Fruit fly (Drosophila melanogaster) whole organism, adult: ENCODE data around the gene CG8051.
A peak's percentile ranks its signal among the peaks of the same experiment; 100 is the strongest.

Source experiments
- CG11617 ChIP-seq: fragments of 200-800 bp; sonication (Bioruptor generic); optimal IDR thresholded peaks from 2 replicates; lab custom pipeline; 2017; ENCODE audit warnings: mild to moderate bottlenecking, missing biosample characterization, missing genetic modification reagents, missing genetic modification characterization
- CG12768 ChIP-seq: fragments of 200-800 bp; sonication (Bioruptor generic); optimal IDR thresholded peaks from 2 replicates; lab custom pipeline; 2017; ENCODE audit warnings: missing biosample characterization, missing genetic modification characterization, mild to moderate bottlenecking, moderate library complexity, missing genetic modification reagents
- CG14711 ChIP-seq: fragments of 200-800 bp; sonication (Bioruptor generic); optimal IDR thresholded peaks from 2 replicates; lab custom pipeline; 2018; ENCODE audit warnings: missing biosample characterization, mild to moderate bottlenecking, missing genetic modification characterization, moderate library complexity
- CG1620 ChIP-seq: fragments of 200-800 bp; sonication (Bioruptor generic); optimal IDR thresholded peaks from 2 replicates; lab custom pipeline; 2016; ENCODE audit warnings: missing biosample characterization, missing genetic modification characterization
- CG33017 ChIP-seq: fragments of 200-800 bp; sonication (Bioruptor generic); optimal IDR thresholded peaks from 2 replicates; lab custom pipeline; 2018; ENCODE audit warnings: missing biosample characterization, mild to moderate bottlenecking, missing genetic modification characterization, moderate library complexity
- CG5204 ChIP-seq: fragments of 200-800 bp; sonication (Bioruptor generic); optimal IDR thresholded peaks from 2 replicates; lab custom pipeline; 2016; ENCODE audit warnings: missing biosample characterization, missing genetic modification characterization
- CG7045 ChIP-seq: fragments of 200-800 bp; sonication (Bioruptor generic); optimal IDR thresholded peaks from 2 replicates; lab custom pipeline; 2017; ENCODE audit warnings: missing biosample characterization, mild to moderate bottlenecking, missing genetic modification characterization
- CG7101 ChIP-seq: fragments of 200-800 bp; sonication (Bioruptor generic); optimal IDR thresholded peaks from 2 replicates; lab custom pipeline; 2018; ENCODE audit warnings: missing biosample characterization, mild to moderate bottlenecking, missing genetic modification characterization, moderate library complexity
- Clk ChIP-seq: fragments of 200-800 bp; sonication (Bioruptor generic); optimal IDR thresholded peaks from 2 replicates; lab custom pipeline; 2017; ENCODE audit warnings: missing biosample characterization, missing genetic modification characterization
- Crg-1 ChIP-seq: fragments of 200-800 bp; sonication (Bioruptor generic); optimal IDR thresholded peaks from 2 replicates; lab custom pipeline; 2016; ENCODE audit warnings: missing biosample characterization, missing genetic modification characterization
- Hr96 ChIP-seq: fragments of 200-800 bp; sonication (Bioruptor generic); optimal IDR thresholded peaks from 2 replicates; lab custom pipeline; 2016; ENCODE audit warnings: missing biosample characterization, missing genetic modification characterization
- Mnt ChIP-seq: fragments of 200-800 bp; sonication (Bioruptor generic); optimal IDR thresholded peaks from 2 replicates; lab custom pipeline; 2016; ENCODE audit warnings: missing biosample characterization, mild to moderate bottlenecking, missing genetic modification characterization
- bab1 ChIP-seq: fragments of 200-800 bp; sonication (Bioruptor generic); optimal IDR thresholded peaks from 3 replicates; lab custom pipeline; 2019; ENCODE audit warnings: missing biosample characterization, mild to moderate bottlenecking, missing genetic modification characterization, moderate library complexity
- cic ChIP-seq: fragments of 200-800 bp; sonication (Bioruptor generic); optimal IDR thresholded peaks from 2 replicates; lab custom pipeline; 2017; ENCODE audit warnings: missing biosample characterization, mild to moderate bottlenecking, missing genetic modification characterization, moderate library complexity
- cnc ChIP-seq, 2 experiments: fragments of >200 bp; optimal IDR thresholded peaks; 2 replicates each; lab custom pipeline; 2017
- kay ChIP-seq: fragments of 200-800 bp; sonication (Bioruptor generic); peaks from one replicate; lab custom pipeline; 2016; ENCODE audit warnings: missing biosample characterization, missing genetic modification characterization, borderline replicate concordance
- ovo ChIP-seq: fragments of 200-800 bp; sonication (Bioruptor generic); optimal IDR thresholded peaks from 2 replicates; lab custom pipeline; 2016; ENCODE audit warnings: missing biosample characterization, missing genetic modification characterization
- pad ChIP-seq: fragments of 200-800 bp; sonication (Bioruptor generic); optimal IDR thresholded peaks from 3 replicates; lab custom pipeline; 2017; ENCODE audit warnings: missing biosample characterization, missing genetic modification characterization, mild to moderate bottlenecking, moderate library complexity, missing genetic modification reagents
- tj ChIP-seq: fragments of 200-800 bp; sonication (Bioruptor generic); optimal IDR thresholded peaks from 3 replicates; lab custom pipeline; 2017; ENCODE audit warnings: missing biosample characterization, mild to moderate bottlenecking, missing genetic modification characterization, moderate library complexity
- toe ChIP-seq: fragments of 200-800 bp; sonication (Bioruptor generic); optimal IDR thresholded peaks from 2 replicates; lab custom pipeline; 2016; ENCODE audit warnings: missing biosample characterization, missing genetic modification characterization

CG8051 gene

dm6 chrX:19306531-19306930 is 1.2 kb downstream of the CG8051 start:
- TF ChIP-seq cic (GFP tag; lab: Kevin White, UChicago) (peak; percentile 19), tj (peak; percentile 16), Crg-1 (GFP tag; lab: Kevin White, UChicago) (no peak), CG7045 (GFP tag; lab: Kevin White, UChicago) (peak; percentile 18)

- no peak for TF ChIP-seq CG11617 (GFP tag; lab: Kevin White, UChicago)
These were observed 2.6 kb downstream of the CG8051 start for dm6 chrX:19305172-19305571.

- no peak for TF ChIP-seq bab1 (GFP tag; lab: Kevin White, UChicago)
- TF ChIP-seq CG1620 (GFP tag; lab: Kevin White, UChicago): no peak
- no peak for TF ChIP-seq Hr96 (GFP tag; lab: Kevin White, UChicago)
- TF ChIP-seq CG7045 (GFP tag; lab: Kevin White, UChicago): no peak
- TF ChIP-seq Crg-1 (GFP tag; lab: Kevin White, UChicago): no peak
These were observed 8.4 kb downstream of the CG8051 start for dm6 chrX:19299367-19299766.

- TF ChIP-seq CG12768: no peak
- TF ChIP-seq CG5204 (GFP tag; lab: Kevin White, UChicago): peak; percentile 39
- TF ChIP-seq bab1 (GFP tag; lab: Kevin White, UChicago): peak; percentile 21
- TF ChIP-seq CG11617 (GFP tag; lab: Kevin White, UChicago): no peak
- TF ChIP-seq pad (GFP tag; lab: Kevin White, UChicago): no peak
- TF ChIP-seq cic (GFP tag; lab: Kevin White, UChicago): no peak
- TF ChIP-seq Clk (GFP tag; lab: Kevin White, UChicago): no peak
- TF ChIP-seq CG7101: peak; percentile 17
- peak; percentile 13 for TF ChIP-seq CG1620 (GFP tag; lab: Kevin White, UChicago)
- no peak for TF ChIP-seq ovo (GFP tag; lab: Kevin White, UChicago)
- peak; percentile 55 for TF ChIP-seq CG14711 (tag; lab: Kevin White, UChicago)
- TF ChIP-seq Mnt (GFP tag; lab: Kevin White, UChicago): no peak
- TF ChIP-seq Crg-1 (GFP tag; lab: Kevin White, UChicago): no peak
These were observed 9.0 kb downstream of the CG8051 start for dm6 chrX:19298785-19299114.

- peak; percentile 94 for TF ChIP-seq CG5204 (GFP tag; lab: Kevin White, UChicago)
- peak; percentile 95 for TF ChIP-seq CG1620 (GFP tag; lab: Kevin White, UChicago)
- peak; percentile 88 for TF ChIP-seq CG7045 (GFP tag; lab: Kevin White, UChicago)
- TF ChIP-seq bab1 (GFP tag; lab: Kevin White, UChicago): peak; percentile 97
- TF ChIP-seq CG12768: peak; percentile 89
- TF ChIP-seq cnc (optimal IDR thresholded peaks at IDR 0.05; lab: Kevin White, UChicago): no peak
- peak; percentile 97 for TF ChIP-seq Hr96 (GFP tag; lab: Kevin White, UChicago)
- peak; percentile 84 for TF ChIP-seq kay (GFP tag; lab: Kevin White, UChicago)
- peak; percentile 91 for TF ChIP-seq toe (GFP tag; lab: Kevin White, UChicago)
- peak; percentile 91 for TF ChIP-seq Mnt (GFP tag; lab: Kevin White, UChicago)
- peak; percentile 91 for TF ChIP-seq pad (GFP tag; lab: Kevin White, UChicago)
- peak; percentile 90 for TF ChIP-seq CG33017 (tag; lab: Kevin White, UChicago)
- peak; percentile 87 for TF ChIP-seq CG14711 (tag; lab: Kevin White, UChicago)
- TF ChIP-seq tj: peak; percentile 89
- peak; percentile 84 for TF ChIP-seq cic (GFP tag; lab: Kevin White, UChicago)
- TF ChIP-seq CG11617 (GFP tag; lab: Kevin White, UChicago): peak; percentile 97
- peak; percentile 94 for TF ChIP-seq Crg-1 (GFP tag; lab: Kevin White, UChicago)
- peak; percentile 79 for TF ChIP-seq Clk (GFP tag; lab: Kevin White, UChicago)
- TF ChIP-seq CG7101: peak; percentile 97
- TF ChIP-seq ovo (GFP tag; lab: Kevin White, UChicago): peak; percentile 96
These were observed 9.6 kb downstream of the CG8051 start, which contains the start of gene CG8034 for dm6 chrX:19297899-19298784. Gene CG8034 (minus strand): TSS chrX:19298162.

dm6 chrX:19295831-19296423 is 11.8 kb downstream of the CG8051 start:
- TF ChIP-seq CG33017 (tag; lab: Kevin White, UChicago): no peak
- TF ChIP-seq cic (GFP tag; lab: Kevin White, UChicago): no peak
- TF ChIP-seq CG14711 (tag; lab: Kevin White, UChicago): no peak
- TF ChIP-seq tj: no peak
- TF ChIP-seq Clk (GFP tag; lab: Kevin White, UChicago): no peak
- no peak for TF ChIP-seq CG1620 (GFP tag; lab: Kevin White, UChicago)
- TF ChIP-seq Mnt (GFP tag; lab: Kevin White, UChicago): no peak
- TF ChIP-seq bab1 (GFP tag; lab: Kevin White, UChicago): no peak
- TF ChIP-seq CG7101: no peak
- no peak for TF ChIP-seq kay (GFP tag; lab: Kevin White, UChicago)
- TF ChIP-seq CG7045 (GFP tag; lab: Kevin White, UChicago): no peak
- no peak for TF ChIP-seq Hr96 (GFP tag; lab: Kevin White, UChicago)
- TF ChIP-seq toe (GFP tag; lab: Kevin White, UChicago): no peak
